Fruit fly (Drosophila melanogaster): ENCODE results near the gene CG42846.

DNA sequence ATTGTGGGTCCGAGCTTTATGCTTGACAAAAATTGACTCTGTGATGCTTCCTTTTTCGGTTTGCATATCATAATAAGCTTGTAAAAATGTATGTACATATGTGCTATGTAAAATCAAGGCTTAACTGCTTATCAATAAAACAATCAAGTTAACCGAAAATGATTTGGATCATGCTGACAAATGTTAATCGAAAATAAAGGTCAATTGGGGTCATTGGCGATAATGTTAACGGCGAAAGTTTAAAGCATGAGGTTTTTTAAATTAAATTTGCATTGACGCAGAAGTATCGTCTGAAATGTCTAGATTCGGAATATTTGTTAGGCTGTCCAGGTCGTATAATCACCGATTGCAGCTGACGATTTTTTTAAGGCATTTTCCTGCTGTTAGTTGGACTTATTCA lies 15.1 kb downstream of the CG42846 start, which contains the start of gene Kaz1-ORFB:
- TF ChIP-seq ase (GFP tag; IDR thresholded peaks at IDR 0.05) (no peak), NC2β (GFP tag; optimal IDR thresholded peaks at IDR 0.05) (no peak), CG15073 (GFP tag; optimal IDR thresholded peaks at IDR 0.05) (no peak), repo (GFP tag; optimal IDR thresholded peaks at IDR 0.05) (no peak), tap (tag; optimal IDR thresholded peaks at IDR 0.05) (no peak), Aef1 (GFP tag; IDR thresholded peaks at IDR 0.05) (no peak), lbe (GFP tag; optimal IDR thresholded peaks at IDR 0.05) (no peak), kay (GFP tag; optimal IDR thresholded peaks at IDR 0.05) (no peak)

Data from whole organism, embryonic.